Fruit fly (Drosophila melanogaster): ENCODE results near the gene Spps.

dm6 chr3R:24275463-24275862, 48.7 kb upstream of the Spps start:
- TF ChIP-seq kay (GFP tag; ENCODE audit: borderline replicate concordance) (no peak), Mnt (GFP tag; optimal IDR thresholded peaks at IDR 0.05) (no peak), CG7101 (tag; optimal IDR thresholded peaks at IDR 0.05) (no peak)
